Worm (Caenorhabditis elegans): Measurements from ENCODE around the gene der-2.
A peak's percentile ranks its signal among the peaks of the same experiment; 100 is the strongest.

Gene der-2

ce11 chrIII:7221103-7221502 lies 1.8 kb downstream of the der-2 start (continued):
- TF ChIP-seq repo-1 (tag; optimal IDR thresholded peaks at IDR 0.05): no peak
- no peak for TF ChIP-seq B0019.2 (GFP tag; conservative IDR thresholded peaks at IDR 0.05)
- TF ChIP-seq F33H1.4 (GFP tag; IDR thresholded peaks at IDR 0.05): peak; percentile 64; the same call in 1 of the 2 replicates
- TF ChIP-seq mcd-1 (GFP tag; IDR thresholded peaks at IDR 0.05): no peak
- TF ChIP-seq madf-8 (GFP tag; conservative IDR thresholded peaks at IDR 0.05): peak; percentile 28

- no peak for TF ChIP-seq bed-2 (GFP tag; IDR thresholded peaks at IDR 0.05)
- TF ChIP-seq ztf-25 (GFP tag; IDR thresholded peaks at IDR 0.05): no peak
- TF ChIP-seq dox-1 (GFP tag; IDR thresholded peaks at IDR 0.05): no peak
- no peak for TF ChIP-seq ekl-4 (GFP tag; IDR thresholded peaks at IDR 0.05)
- TF ChIP-seq Y56A3A.18 (GFP tag; IDR thresholded peaks at IDR 0.05): no peak
- no peak for TF ChIP-seq unc-130 (GFP tag; optimal IDR thresholded peaks at IDR 0.05)
- TF ChIP-seq fkh-3 (tag; optimal IDR thresholded peaks at IDR 0.05): no peak
- TF ChIP-seq hmg-1.2 (GFP tag; IDR thresholded peaks at IDR 0.05): peak; percentile 24; the same call in 1 of the 2 replicates
- TF ChIP-seq K11D2.4 (GFP tag; IDR thresholded peaks at IDR 0.05): no peak
- no peak for TF ChIP-seq rcor-1 (GFP tag; IDR thresholded peaks at IDR 0.05)
- TF ChIP-seq hlh-12 (tag; optimal IDR thresholded peaks at IDR 0.05): no peak
- peak; percentile 5 for TF ChIP-seq K12H6.12 (tag; optimal IDR thresholded peaks at IDR 0.05)
- no peak for TF ChIP-seq attf-5 (GFP tag; optimal IDR thresholded peaks at IDR 0.05)
- TF ChIP-seq lsl-1 (GFP tag; optimal IDR thresholded peaks at IDR 0.05): no peak
- no peak for TF ChIP-seq cebp-1 (GFP tag; IDR thresholded peaks at IDR 0.05)
- no peak for TF ChIP-seq cebp-1 (tag; optimal IDR thresholded peaks at IDR 0.05)
- TF ChIP-seq F57A8.1 (GFP tag; optimal IDR thresholded peaks at IDR 0.05): no peak
Observed at ce11 chrIII:7216924-7217521, 5.9 kb downstream of the der-2 start.

- TF ChIP-seq hrde-1 (tag; optimal IDR thresholded peaks at IDR 0.05; ENCODE audit: borderline replicate concordance) (no peak), ztf-3 (GFP tag; optimal IDR thresholded peaks at IDR 0.05) (no peak), fkh-3 (tag; optimal IDR thresholded peaks at IDR 0.05) (no peak), C17E4.6 (GFP tag; IDR thresholded peaks at IDR 0.05) (no peak), Y79H2A.3 (GFP tag; conservative IDR thresholded peaks at IDR 0.05) (no peak), lsy-27 (tag; optimal IDR thresholded peaks at IDR 0.05; ENCODE audit: borderline replicate concordance, insufficient read depth) (no peak), lir-1 (GFP tag; conservative IDR thresholded peaks at IDR 0.05) (no peak), dox-1 (GFP tag; IDR thresholded peaks at IDR 0.05) (no peak), pbrm-1 (GFP tag; IDR thresholded peaks at IDR 0.05) (no peak)
Observed at ce11 chrIII:7216226-7216625, 6.7 kb downstream of the der-2 start, which contains the start of gene R151.1. R151.1 (plus strand) TSS chrIII:7216526.

ce11 chrIII:7215532-7215931 lies 7.4 kb downstream of the der-2 start:
- TF ChIP-seq bed-1 (GFP tag; IDR thresholded peaks at IDR 0.05): no peak
- TF ChIP-seq sea-2 (GFP tag; IDR thresholded peaks at IDR 0.05): no peak
- TF ChIP-seq ztf-6 (GFP tag; IDR thresholded peaks at IDR 0.05): no peak

ce11 chrIII:7212028-7212427 lies 10.9 kb downstream of the der-2 start:
- TF ChIP-seq nhr-80 (tag; optimal IDR thresholded peaks at IDR 0.05) (peak; percentile 50), hlh-26 (GFP tag; conservative IDR thresholded peaks at IDR 0.05) (no peak)
